Worm (Caenorhabditis elegans): ENCODE results near the gene C35D10.5.

C35D10.5 gene

DNA sequence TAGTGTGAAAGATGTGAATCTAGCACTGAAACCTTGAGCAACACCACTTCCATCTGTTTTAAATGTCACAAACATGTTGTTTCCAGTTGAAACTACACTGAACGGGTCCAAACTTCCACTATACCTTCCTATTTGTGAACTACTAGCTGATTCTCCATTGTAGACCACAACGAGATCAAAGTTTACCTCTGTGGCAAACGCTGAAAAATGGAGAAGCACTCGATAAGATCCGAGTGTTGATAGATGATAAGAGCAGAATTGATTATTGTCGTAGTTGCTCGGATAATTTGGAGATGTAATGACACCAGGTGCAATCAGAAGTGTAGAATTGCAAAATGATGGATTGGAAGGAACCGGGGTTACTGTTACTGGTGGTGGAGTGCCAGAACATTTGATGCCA lies 19.8 kb downstream of the C35D10.5 start:
- TF ChIP-seq fos-1 (tag; optimal IDR thresholded peaks at IDR 0.05) (peak; percentile 24), sma-9 (GFP tag; optimal IDR thresholded peaks at IDR 0.05) (no peak), sma-9 (tag; optimal IDR thresholded peaks at IDR 0.05) (no peak)

DNA sequence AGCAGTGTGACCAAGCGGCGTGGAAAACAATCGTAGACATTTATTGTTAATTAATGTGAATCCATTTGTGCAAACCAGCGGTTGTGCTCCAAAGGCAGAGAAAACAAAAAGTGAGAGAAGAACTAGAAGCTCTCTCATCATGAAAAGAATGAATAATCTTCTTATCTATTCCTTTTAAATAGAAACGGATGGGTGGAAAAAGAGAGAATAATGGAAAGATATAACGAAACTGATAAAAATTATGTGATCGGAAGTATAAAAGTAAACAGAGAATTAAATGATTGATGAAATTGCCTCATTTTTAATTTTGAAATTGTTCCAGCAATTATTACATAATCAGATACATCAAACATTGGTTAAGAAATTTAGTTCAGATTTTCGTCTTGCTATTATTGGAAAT lies 21.3 kb downstream of the C35D10.5 start, which contains the start of gene clec-5:
TSS of gene clec-5 (minus strand) at position 178 of the 400 bp plus-strand sequence.
- peak; percentile 77 for TF ChIP-seq fos-1 (tag; optimal IDR thresholded peaks at IDR 0.05)
- no peak for TF ChIP-seq ZK546.5 (tag; optimal IDR thresholded peaks at IDR 0.05)
- TF ChIP-seq R02D3.7 (tag; optimal IDR thresholded peaks at IDR 0.05) = no peak
- no peak for TF ChIP-seq mab-5 (tag; optimal IDR thresholded peaks at IDR 0.05)
- no peak for TF ChIP-seq nhr-10 (tag; optimal IDR thresholded peaks at IDR 0.05)

DNA sequence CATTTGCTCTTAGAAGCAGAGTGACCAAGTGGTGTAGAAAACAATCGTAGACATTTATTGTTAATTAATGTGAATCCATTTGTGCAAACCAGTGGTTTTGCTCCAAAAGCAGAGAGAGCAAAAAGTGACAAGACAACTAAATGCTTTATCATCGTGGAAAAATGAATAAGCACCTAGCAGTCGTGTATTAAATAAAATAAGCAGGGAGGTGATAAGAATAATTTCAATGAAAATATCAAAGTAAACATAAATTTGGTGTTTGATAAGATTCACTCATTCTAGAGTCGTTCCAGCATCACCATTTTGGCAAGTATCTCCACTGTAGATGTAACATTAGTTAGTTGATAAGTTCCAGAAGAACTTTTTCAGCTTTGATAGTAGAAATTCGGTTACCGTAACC lies 25.1 kb downstream of the C35D10.5 start, which contains the start of gene clec-6:
TSS of gene clec-6 (minus strand) at position 154 of the 400 bp plus-strand sequence.
- TF ChIP-seq R02D3.7 (tag; optimal IDR thresholded peaks at IDR 0.05) = no peak
- peak; percentile 84 for TF ChIP-seq fos-1 (tag; optimal IDR thresholded peaks at IDR 0.05)

DNA sequence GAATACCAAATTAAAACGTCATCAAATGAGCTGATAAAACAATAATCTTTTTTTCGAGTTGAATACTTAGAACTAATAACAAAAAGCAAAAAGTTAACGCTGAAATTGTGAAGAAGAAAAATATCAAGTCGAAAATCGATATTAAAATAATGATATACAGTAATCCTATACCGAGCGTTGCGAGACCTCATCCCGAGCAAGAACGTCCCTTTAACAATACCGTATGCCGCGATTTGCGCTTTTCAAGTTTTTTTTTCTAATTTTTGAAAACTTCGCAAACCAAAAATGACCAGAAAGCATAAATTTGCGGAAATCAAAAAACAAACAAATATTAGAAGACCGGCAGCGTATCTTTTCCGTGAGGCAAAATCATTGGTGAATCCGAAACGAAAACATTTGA lies 28.8 kb downstream of the C35D10.5 start, which contains the start of gene F26F4.5:
TSS of gene F26F4.5 (minus strand) at position 256 of the 400 bp plus-strand sequence.
- no peak for TF ChIP-seq sem-4 (tag; optimal IDR thresholded peaks at IDR 0.05)
- TF ChIP-seq sma-9 (GFP tag; optimal IDR thresholded peaks at IDR 0.05) = no peak
- TF ChIP-seq sma-9 (tag; optimal IDR thresholded peaks at IDR 0.05) = no peak
- TF ChIP-seq C34F6.9 (tag; optimal IDR thresholded peaks at IDR 0.05) = no peak
- TF ChIP-seq dmd-4 (tag; optimal IDR thresholded peaks at IDR 0.05) = no peak
- TF ChIP-seq unc-55 (GFP tag; optimal IDR thresholded peaks at IDR 0.05) = no peak
- TF ChIP-seq crh-2 (tag; optimal IDR thresholded peaks at IDR 0.05) = no peak
- no peak for TF ChIP-seq gmeb-1 (tag; optimal IDR thresholded peaks at IDR 0.05)
- no peak for TF ChIP-seq elt-3 (tag; optimal IDR thresholded peaks at IDR 0.05)
- no peak for TF ChIP-seq fos-1 (tag; optimal IDR thresholded peaks at IDR 0.05)
- no peak for TF ChIP-seq alr-1 (tag; optimal IDR thresholded peaks at IDR 0.05)
- no peak for TF ChIP-seq sma-3 (GFP tag; optimal IDR thresholded peaks at IDR 0.05)

DNA sequence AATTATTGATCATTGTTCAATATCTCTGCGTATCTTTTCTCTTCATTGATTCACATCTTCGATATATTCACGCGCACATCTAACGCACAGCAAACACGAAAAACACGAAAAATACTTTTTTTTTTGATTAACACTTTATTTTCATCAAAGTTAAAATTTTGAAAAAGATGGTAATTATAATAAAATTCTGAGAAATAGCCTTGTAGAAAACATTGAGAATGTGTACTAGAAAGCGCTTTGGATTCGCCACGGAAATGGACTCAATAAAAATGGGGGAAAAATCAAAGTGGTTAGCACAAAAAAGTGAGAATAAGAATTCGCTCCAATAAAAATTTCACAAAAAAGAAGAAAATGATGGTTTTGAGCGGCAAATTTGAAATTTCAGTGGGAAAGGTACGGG lies 31.4 kb downstream of the C35D10.5 start, which contains the start of gene F26F4.6:
TSS of gene F26F4.6 (minus strand) at position 101 of the 400 bp plus-strand sequence.
- TF ChIP-seq unc-39 (tag; optimal IDR thresholded peaks at IDR 0.05) = no peak
- no peak for TF ChIP-seq nhr-10 (tag; optimal IDR thresholded peaks at IDR 0.05)
- TF ChIP-seq mdl-1 (tag; optimal IDR thresholded peaks at IDR 0.05) = no peak
- TF ChIP-seq nhr-11 (tag; optimal IDR thresholded peaks at IDR 0.05) = no peak
- TF ChIP-seq ceh-82 (tag; optimal IDR thresholded peaks at IDR 0.05) = no peak
- no peak for TF ChIP-seq fos-1 (tag; optimal IDR thresholded peaks at IDR 0.05)
- TF ChIP-seq zag-1 (tag; optimal IDR thresholded peaks at IDR 0.05) = no peak
- TF ChIP-seq lin-11 (tag; optimal IDR thresholded peaks at IDR 0.05) = no peak
- TF ChIP-seq sma-3 (GFP tag; optimal IDR thresholded peaks at IDR 0.05) = no peak
- no peak for TF ChIP-seq nhr-25 (tag; optimal IDR thresholded peaks at IDR 0.05)
- TF ChIP-seq nhr-129 (tag; optimal IDR thresholded peaks at IDR 0.05) = no peak

DNA sequence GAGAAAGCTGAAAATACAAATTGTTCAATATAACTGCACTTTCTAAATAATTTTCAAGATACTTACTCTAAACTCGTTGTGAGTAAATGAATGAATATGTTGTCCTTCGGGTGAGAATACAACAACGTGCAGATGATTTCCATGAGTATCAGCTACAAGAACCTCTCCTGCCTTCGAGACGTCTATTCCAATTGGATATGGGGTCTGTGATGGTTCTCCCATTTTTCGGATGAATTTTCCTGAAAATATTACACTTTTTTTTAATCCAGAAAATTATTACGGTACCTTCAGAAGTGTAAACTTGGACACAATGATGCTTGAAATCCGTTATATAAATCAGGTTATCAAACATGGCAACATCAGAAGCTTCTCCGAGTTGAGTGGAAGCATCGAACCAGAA lies 33.2 kb downstream of the C35D10.5 start:
- TF ChIP-seq R02D3.7 (tag; optimal IDR thresholded peaks at IDR 0.05) (no peak), gmeb-1 (tag; optimal IDR thresholded peaks at IDR 0.05) (no peak), zag-1 (tag; optimal IDR thresholded peaks at IDR 0.05) (no peak), elt-3 (tag; optimal IDR thresholded peaks at IDR 0.05) (no peak), fos-1 (tag; optimal IDR thresholded peaks at IDR 0.05) (no peak), nhr-11 (tag; optimal IDR thresholded peaks at IDR 0.05) (no peak), ztf-4 (tag; optimal IDR thresholded peaks at IDR 0.05) (no peak), peb-1 (tag; optimal IDR thresholded peaks at IDR 0.05) (no peak), snpc-4 (tag; optimal IDR thresholded peaks at IDR 0.05) (no peak), blmp-1 (tag; optimal IDR thresholded peaks at IDR 0.05; ENCODE audit: insufficient read depth) (no peak), mdl-1 (tag; optimal IDR thresholded peaks at IDR 0.05) (no peak), sem-4 (tag; optimal IDR thresholded peaks at IDR 0.05) (no peak), nhr-237 (tag; optimal IDR thresholded peaks at IDR 0.05) (no peak), mbf-1 (tag; optimal IDR thresholded peaks at IDR 0.05) (no peak), nhr-21 (tag; optimal IDR thresholded peaks at IDR 0.05) (no peak)

All from whole organism, L2 larva.